Fruit fly (Drosophila melanogaster) Kc167 (cell line): ENCODE results near the gene mthl5.

Experiments
- Myc ChIP-seq: fragments of >200 bp; optimal IDR thresholded peaks from 2 replicates; lab custom pipeline; 2017; ENCODE audit warnings: missing external identifiers
- Sin3A ChIP-seq: fragments of >200 bp; optimal IDR thresholded peaks from 2 replicates; lab custom pipeline; 2018; ENCODE audit warnings: missing external identifiers
- psq ChIP-seq: fragments of >200 bp; optimal IDR thresholded peaks from 2 replicates; lab custom pipeline; 2017; ENCODE audit warnings: missing external identifiers
- ttk ChIP-seq: sonication (Bioruptor generic); optimal IDR thresholded peaks from 2 replicates; lab custom pipeline; 2017; ENCODE audit warnings: missing external identifiers

dm6 chr3R:11877162-11877561 is 9.8 kb downstream of the mthl5 start, which contains the start of gene sad:
- no peak for TF ChIP-seq psq (lab: Kevin White, UChicago)
- no peak for TF ChIP-seq ttk
- TF ChIP-seq Myc (lab: Kevin White, UChicago) = no peak
- TF ChIP-seq Sin3A (lab: Kevin White, UChicago) = no peak
